Worm (Caenorhabditis elegans) whole organism, early embryonic: Measurements from ENCODE around the gene T17A3.12.

Experiments
- B0310.2 ChIP-seq: sonication (generic microtip); optimal IDR thresholded peaks from 2 replicates; lab custom pipeline; 2016; ENCODE audit warnings: mild to moderate bottlenecking, missing genetic modification characterization, missing compliant biosample characterization
- ama-1 ChIP-seq: fragments of 150-350 bp; optimal IDR thresholded peaks from 2 replicates; lab custom pipeline; 2014
- ceh-13 ChIP-seq: fragments of 200-800 bp; sonication (Bioruptor generic); optimal IDR thresholded peaks from 2 replicates; lab custom pipeline; 2018; ENCODE audit warnings: mild to moderate bottlenecking, missing genetic modification characterization, missing compliant biosample characterization
- hmg-4 ChIP-seq: fragments of 200-800 bp; sonication (Bioruptor generic); optimal IDR thresholded peaks from 2 replicates; lab custom pipeline; 2018; ENCODE audit warnings: mild to moderate bottlenecking, missing genetic modification characterization, missing compliant biosample characterization
- tra-4 ChIP-seq: sonication (generic microtip); optimal IDR thresholded peaks from 2 replicates; lab custom pipeline; 2017; ENCODE audit warnings: missing genetic modification characterization, missing compliant biosample characterization

DNA sequence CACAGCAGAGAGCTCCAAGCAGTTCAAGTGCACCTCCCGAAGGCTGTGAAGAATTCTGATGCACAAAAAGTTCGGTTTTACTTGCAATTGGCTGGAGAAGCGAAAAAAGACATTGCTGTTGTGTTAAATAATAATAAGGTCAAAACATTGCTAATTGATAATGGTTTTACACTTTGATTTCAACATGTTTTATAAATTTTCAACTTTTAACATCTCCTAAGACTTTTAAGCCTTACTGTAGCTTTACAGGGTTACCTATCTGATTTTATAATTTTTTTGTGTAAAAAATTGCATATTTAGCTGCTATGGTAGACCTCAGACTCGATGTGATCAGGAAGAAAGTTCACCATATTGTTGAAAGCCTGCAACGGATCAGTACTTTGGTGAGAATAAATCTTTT is 10.8 kb downstream of the T17A3.12 start, which contains the start of gene pals-25:
- TF ChIP-seq ama-1 (lab: Kevin White, UChicago) (no peak), B0310.2 (no peak), tra-4 (no peak), hmg-4 (GFP tag; lab: Kevin White, UChicago) (no peak), ceh-13 (GFP tag; lab: Kevin White, UChicago) (no peak)
